Fruit fly (Drosophila melanogaster): Measurements from ENCODE around the gene CG10584.

dm6 chr3L:21047734-21048657, 16.8 kb upstream of the CG10584 start:
- no peak for TF ChIP-seq ttk (optimal IDR thresholded peaks at IDR 0.05)
- TF ChIP-seq insv (optimal IDR thresholded peaks at IDR 0.05), result no peak
- no peak for TF ChIP-seq psq (optimal IDR thresholded peaks at IDR 0.05)
- no peak for TF ChIP-seq h (optimal IDR thresholded peaks at IDR 0.05)
- no peak for TF ChIP-seq Sin3A (optimal IDR thresholded peaks at IDR 0.05)
- TF ChIP-seq Myc (optimal IDR thresholded peaks at IDR 0.05), result no peak
